Fruit fly (Drosophila melanogaster) whole organism: Measurements from ENCODE around the gene CG7276.

Experiments
- CG8478 ChIP-seq: fragments of >200 bp; optimal IDR thresholded peaks from 2 replicates; lab custom pipeline; 2018; ENCODE audit warnings: inconsistent platforms
- EcR ChIP-seq, 2 experiments: fragments of >200 bp; optimal IDR thresholded peaks; 2 replicates each; lab custom pipeline; 2017; ENCODE audit warnings: missing biosample characterization in 2 of 2, missing genetic modification characterization in 2 of 2, missing genetic modification reagents in 2 of 2
- pan ChIP-seq: fragments of >200 bp; optimal IDR thresholded peaks from 2 replicates; lab custom pipeline; 2017
- psq ChIP-seq: fragments of >200 bp; optimal IDR thresholded peaks from 2 replicates; lab custom pipeline; 2017
- usp ChIP-seq: fragments of >200 bp; optimal IDR thresholded peaks from 2 replicates; lab custom pipeline; 2017; ENCODE audit warnings: missing biosample characterization, missing genetic modification characterization, mixed read lengths

- no peak for TF ChIP-seq psq (lab: Kevin White, UChicago)
- no peak for TF ChIP-seq usp
- TF ChIP-seq CG8478 (lab: Kevin White, UChicago) = no peak
- TF ChIP-seq EcR (GFP tag; optimal IDR thresholded peaks at IDR 0.05; lab: Kevin White, UChicago) = no peak
- no peak for TF ChIP-seq pan
Observed at dm6 chr3L:15495449-15495848, 2.6 kb upstream of the CG7276 start, which contains the start of gene CG12355.
